Fruit fly (Drosophila melanogaster) whole organism, embryonic: ENCODE data around the gene CG5139.
A peak's percentile ranks its signal among the peaks of the same experiment; 100 is the strongest.

Experiments
- Abd-B ChIP-seq: fragments of 200-800 bp; sonication (Bioruptor generic); optimal IDR thresholded peaks from 2 replicates; lab custom pipeline; 2018; ENCODE audit warnings: missing biosample characterization, mild to moderate bottlenecking, missing genetic modification characterization, moderate library complexity
- Blimp-1 ChIP-seq: fragments of 200-800 bp; sonication (Bioruptor generic); optimal IDR thresholded peaks from 3 replicates; lab custom pipeline; 2018; ENCODE audit warnings: missing biosample characterization, missing genetic modification characterization, mild to moderate bottlenecking, moderate library complexity, missing genetic modification reagents
- CG10321 ChIP-seq: fragments of 200-800 bp; sonication (Bioruptor generic); IDR thresholded peaks from 2 replicates; pipeline ENCODE4 v1.3.6; 2022; ENCODE audit warnings: missing biosample characterization, missing genetic modification characterization
- CG10366 ChIP-seq: fragments of 200-800 bp; sonication (Bioruptor generic); IDR thresholded peaks from 2 replicates; pipeline ENCODE4 v1.3.6; 2022; ENCODE audit warnings: missing biosample characterization, missing genetic modification characterization
- CG11695 ChIP-seq: fragments of 200-800 bp; sonication (Bioruptor generic); IDR thresholded peaks from 3 replicates; pipeline ENCODE4 v1.3.6; 2022; ENCODE audit warnings: missing biosample characterization, missing genetic modification characterization
- CG12155 ChIP-seq: fragments of 200-800 bp; sonication (Bioruptor generic); optimal IDR thresholded peaks from 3 replicates; lab custom pipeline; 2016; ENCODE audit warnings: missing biosample characterization, missing genetic modification characterization
- CG12942 ChIP-seq: fragments of 200-800 bp; sonication (Bioruptor generic); optimal IDR thresholded peaks from 3 replicates; lab custom pipeline; 2016; ENCODE audit warnings: missing biosample characterization, missing genetic modification characterization
- CG17912 ChIP-seq: fragments of 200-800 bp; sonication (Bioruptor generic); optimal IDR thresholded peaks from 2 replicates; lab custom pipeline; 2018; ENCODE audit warnings: missing biosample characterization, mild to moderate bottlenecking, missing genetic modification characterization
- CG1832 ChIP-seq: fragments of 200-800 bp; sonication (Bioruptor generic); optimal IDR thresholded peaks from 2 replicates; lab custom pipeline; 2017; ENCODE audit warnings: missing biosample characterization, mild to moderate bottlenecking, missing genetic modification characterization, inconsistent platforms
- CG18599 ChIP-seq: fragments of 200-800 bp; sonication (Bioruptor generic); optimal IDR thresholded peaks from 3 replicates; lab custom pipeline; 2017; ENCODE audit warnings: missing biosample characterization, missing genetic modification characterization, mild to moderate bottlenecking, moderate library complexity, missing genetic modification reagents
- CG2120 ChIP-seq: fragments of 200-800 bp; sonication (Bioruptor generic); optimal IDR thresholded peaks from 3 replicates; lab custom pipeline; 2016; ENCODE audit warnings: missing biosample characterization, missing genetic modification characterization
- CG32532 ChIP-seq: fragments of 200-800 bp; sonication (Bioruptor generic); IDR thresholded peaks from 2 replicates; pipeline ENCODE4 v1.3.6; 2022; ENCODE audit warnings: missing biosample characterization, missing genetic modification characterization
- CG4282 ChIP-seq: fragments of 200-800 bp; sonication (Bioruptor generic); optimal IDR thresholded peaks from 2 replicates; lab custom pipeline; 2016; ENCODE audit warnings: missing biosample characterization, missing genetic modification characterization
- CG4360 ChIP-seq: fragments of 200-800 bp; sonication (Bioruptor generic); IDR thresholded peaks from 2 replicates; pipeline ENCODE4 v1.3.6; 2022; ENCODE audit warnings: missing biosample characterization, missing genetic modification characterization
- CG6175 ChIP-seq: fragments of 200-800 bp; sonication (Bioruptor generic); IDR thresholded peaks from 3 replicates; pipeline ENCODE4 v1.3.6; 2022; ENCODE audit warnings: missing biosample characterization, missing genetic modification characterization
- CG6272 ChIP-seq: fragments of 200-800 bp; sonication (Bioruptor generic); IDR thresholded peaks from 2 replicates; pipeline ENCODE4 v1.3.6; 2022; ENCODE audit warnings: missing biosample characterization, missing genetic modification characterization
- CG6765 ChIP-seq: fragments of 200-800 bp; sonication (Bioruptor generic); optimal IDR thresholded peaks from 3 replicates; lab custom pipeline; 2017; ENCODE audit warnings: missing biosample characterization, mild to moderate bottlenecking, missing genetic modification characterization
- CG7963 ChIP-seq: fragments of 200-800 bp; sonication (Bioruptor generic); IDR thresholded peaks from 3 replicates; pipeline ENCODE4 v1.3.6; 2022; ENCODE audit warnings: missing biosample characterization, missing genetic modification characterization; ENCODE audit not compliant: partially characterized antibody
- CG8281 ChIP-seq: fragments of 200-800 bp; sonication (Bioruptor generic); optimal IDR thresholded peaks from 2 replicates; lab custom pipeline; 2018; ENCODE audit warnings: missing biosample characterization, mild to moderate bottlenecking, missing genetic modification characterization, moderate library complexity
- CG9437 ChIP-seq: fragments of 200-800 bp; sonication (Bioruptor generic); optimal IDR thresholded peaks from 2 replicates; lab custom pipeline; 2018; ENCODE audit warnings: missing biosample characterization, mild to moderate bottlenecking, missing genetic modification characterization
- CTCF ChIP-seq: fragments of 200-800 bp; sonication (Bioruptor generic); optimal IDR thresholded peaks from 2 replicates; lab custom pipeline; 2017; ENCODE audit warnings: missing biosample characterization, mild to moderate bottlenecking, missing genetic modification characterization, moderate library complexity
- Elba2 ChIP-seq: fragments of 200-800 bp; sonication (Bioruptor generic); optimal IDR thresholded peaks from 3 replicates; lab custom pipeline; 2016; ENCODE audit warnings: missing biosample characterization, missing genetic modification characterization
- Gug ChIP-seq: fragments of 200-800 bp; sonication (Bioruptor generic); IDR thresholded peaks from 4 replicates; pipeline ENCODE4 v1.3.6; 2022; ENCODE audit warnings: missing biosample characterization, missing genetic modification characterization
- H15 ChIP-seq: fragments of 200-800 bp; sonication (Bioruptor generic); IDR thresholded peaks from 3 replicates; pipeline ENCODE4 v1.3.6; 2022; ENCODE audit warnings: missing biosample characterization, missing genetic modification characterization
- NFAT ChIP-seq: fragments of 200-800 bp; sonication (Bioruptor generic); IDR thresholded peaks from 2 replicates; pipeline ENCODE4 v1.3.6; 2022; ENCODE audit warnings: missing biosample characterization, missing genetic modification characterization
- Oaz ChIP-seq: fragments of 200-800 bp; sonication (Bioruptor generic); IDR thresholded peaks from 2 replicates; pipeline ENCODE4 v1.3.6; 2022; ENCODE audit warnings: missing biosample characterization, missing genetic modification characterization
- cad ChIP-seq: fragments of >200 bp; optimal IDR thresholded peaks from 2 replicates; lab custom pipeline; 2017; ENCODE audit warnings: missing biosample characterization, missing genetic modification characterization
- chinmo ChIP-seq: fragments of 200-800 bp; sonication (Bioruptor generic); IDR thresholded peaks from 4 replicates; pipeline ENCODE4 v1.3.6; 2022; ENCODE audit warnings: missing biosample characterization, missing genetic modification characterization; ENCODE audit not compliant: partially characterized antibody
- dmrt11E ChIP-seq: fragments of 200-800 bp; sonication (Bioruptor generic); optimal IDR thresholded peaks from 3 replicates; lab custom pipeline; 2018; ENCODE audit warnings: missing biosample characterization, mild to moderate bottlenecking, missing genetic modification characterization, moderate library complexity
- ems ChIP-seq: fragments of 200-800 bp; sonication (Bioruptor generic); optimal IDR thresholded peaks from 3 replicates; lab custom pipeline; 2016; ENCODE audit warnings: missing biosample characterization, missing genetic modification characterization
- gcm2 ChIP-seq: fragments of 200-800 bp; sonication (Bioruptor generic); optimal IDR thresholded peaks from 2 replicates; lab custom pipeline; 2016; ENCODE audit warnings: missing biosample characterization, missing genetic modification characterization
- inv ChIP-seq: fragments of 200-800 bp; sonication (Bioruptor generic); IDR thresholded peaks from 2 replicates; pipeline ENCODE4 v1.3.6; 2022; ENCODE audit warnings: missing biosample characterization, missing genetic modification characterization; ENCODE audit not compliant: partially characterized antibody
- jumu ChIP-seq: fragments of 200-800 bp; sonication (Bioruptor generic); optimal IDR thresholded peaks from 3 replicates; lab custom pipeline; 2016; ENCODE audit warnings: missing biosample characterization, missing genetic modification characterization
- kah ChIP-seq: fragments of 200-800 bp; sonication (Bioruptor generic); optimal IDR thresholded peaks from 2 replicates; lab custom pipeline; 2018; ENCODE audit warnings: missing biosample characterization, mild to moderate bottlenecking, missing genetic modification characterization
- klu ChIP-seq: fragments of 200-800 bp; sonication (Bioruptor generic); IDR thresholded peaks from 2 replicates; pipeline ENCODE4 v1.3.6; 2022; ENCODE audit warnings: missing biosample characterization, missing genetic modification characterization
- lbe ChIP-seq: fragments of 200-800 bp; sonication (Bioruptor generic); optimal IDR thresholded peaks from 2 replicates; lab custom pipeline; 2016; ENCODE audit warnings: missing biosample characterization, mild to moderate bottlenecking, missing genetic modification characterization
- odd ChIP-seq: fragments of 200-800 bp; sonication (Bioruptor generic); optimal IDR thresholded peaks from 2 replicates; lab custom pipeline; 2017; ENCODE audit warnings: missing biosample characterization, mild to moderate bottlenecking, missing genetic modification characterization
- otp ChIP-seq: fragments of 200-800 bp; sonication (Bioruptor generic); IDR thresholded peaks from 3 replicates; pipeline ENCODE4, ENCODE4 v1.3.6; 2022; ENCODE audit warnings: missing biosample characterization, missing genetic modification characterization
- pb ChIP-seq: fragments of 200-800 bp; sonication (Bioruptor generic); optimal IDR thresholded peaks from 3 replicates; lab custom pipeline; 2016; ENCODE audit warnings: missing biosample characterization, missing genetic modification characterization
- pum ChIP-seq: fragments of 200-800 bp; sonication (Bioruptor generic); optimal IDR thresholded peaks from 2 replicates; lab custom pipeline; 2016; ENCODE audit warnings: missing biosample characterization, missing genetic modification characterization
- rib ChIP-seq: fragments of 200-800 bp; sonication (Bioruptor generic); IDR thresholded peaks from 2 replicates; pipeline ENCODE4 v1.3.6; 2022; ENCODE audit warnings: missing biosample characterization, missing genetic modification characterization
- ro ChIP-seq: fragments of 200-800 bp; sonication (Bioruptor generic); IDR thresholded peaks from 2 replicates; pipeline ENCODE4 v1.3.6; 2022; ENCODE audit warnings: missing biosample characterization, missing genetic modification characterization
- run ChIP-seq: fragments of 200-800 bp; sonication (Bioruptor generic); optimal IDR thresholded peaks from 3 replicates; lab custom pipeline; 2018; ENCODE audit warnings: missing biosample characterization, mild to moderate bottlenecking, missing genetic modification characterization
- slou ChIP-seq: fragments of 200-800 bp; sonication (Bioruptor generic); optimal IDR thresholded peaks from 3 replicates; lab custom pipeline; 2016; ENCODE audit warnings: missing biosample characterization, missing genetic modification characterization
- so ChIP-seq: fragments of 200-800 bp; sonication (Bioruptor generic); IDR thresholded peaks from 3 replicates; pipeline ENCODE4 v1.3.6; 2022; ENCODE audit warnings: missing biosample characterization, missing genetic modification characterization
- tgo ChIP-seq: fragments of 200-800 bp; sonication (Bioruptor generic); IDR thresholded peaks from 3 replicates; pipeline ENCODE4 v1.3.6; 2022; ENCODE audit warnings: missing biosample characterization, missing genetic modification characterization
- trh ChIP-seq: fragments of 200-800 bp; sonication (Bioruptor generic); optimal IDR thresholded peaks from 2 replicates; lab custom pipeline; 2016; ENCODE audit warnings: missing biosample characterization, missing genetic modification characterization
- unc-4 ChIP-seq: fragments of 200-800 bp; sonication (Bioruptor generic); IDR thresholded peaks from 2 replicates; pipeline ENCODE4 v1.3.6; 2022; ENCODE audit warnings: missing biosample characterization, missing genetic modification characterization; ENCODE audit not compliant: partially characterized antibody
- vfl ChIP-seq: fragments of 200-800 bp; sonication (Bioruptor generic); optimal IDR thresholded peaks from 2 replicates; lab custom pipeline; 2016; ENCODE audit warnings: missing biosample characterization, missing genetic modification characterization
- zfh2 ChIP-seq: fragments of 200-800 bp; sonication (Bioruptor generic); optimal IDR thresholded peaks from 2 replicates; lab custom pipeline; 2016; ENCODE audit warnings: missing biosample characterization, missing genetic modification characterization

Gene CG5139

dm6 chr2L:1177522-1177921 is 21.5 kb downstream of the CG5139 start, which contains the start of gene CG4896 (continued):
- TF ChIP-seq gcm2 (no peak), tgo (GFP tag; lab: Robert Waterston, UW) (no peak), Elba2 (GFP tag; lab: Kevin White, UChicago) (no peak), Blimp-1 (GFP tag; lab: Kevin White, UChicago) (no peak), CG6175 (no peak), CG1832 (GFP tag; lab: Kevin White, UChicago) (no peak)

dm6 chr2L:1172704-1173107 is 26.4 kb downstream of the CG5139 start, which contains the start of the genes Charon and CG4887:
Gene Charon (minus strand): TSS chr2L:1172805.
Gene CG4887 (plus strand): TSS chr2L:1173009.
- TF ChIP-seq CG4360 (GFP tag; lab: Robert Waterston, UW) (no peak), CG10366 (peak; percentile 82), otp (GFP tag; lab: Robert Waterston, UW) (no peak), unc-4 (GFP tag; lab: Robert Waterston, UW) (peak; percentile 79), lbe (GFP tag; lab: Kevin White, UChicago) (no peak), CG17912 (peak; percentile 19), CG2120 (GFP tag; lab: Kevin White, UChicago) (peak; percentile 94), Blimp-1 (GFP tag; lab: Kevin White, UChicago) (no peak), klu (GFP tag; lab: Robert Waterston, UW) (peak; percentile 68; the same call in 1 of the 2 replicates), NFAT (GFP tag; lab: Robert Waterston, UW) (peak; percentile 80), CTCF (GFP tag; lab: Kevin White, UChicago) (no peak), cad (GFP tag; lab: Kevin White, UChicago) (no peak), H15 (GFP tag; lab: Robert Waterston, UW) (peak; percentile 72; the same call in 1 of the 3 replicates), jumu (GFP tag; lab: Kevin White, UChicago) (peak; percentile 89), CG12155 (peak; percentile 86), CG4282 (peak; percentile 62), CG6272 (GFP tag; lab: Robert Waterston, UW) (peak; percentile 77), ro (GFP tag; lab: Robert Waterston, UW) (peak; percentile 68), CG9437 (GFP tag; lab: Kevin White, UChicago) (peak; percentile 67), rib (GFP tag; lab: Robert Waterston, UW) (peak; percentile 66), so (GFP tag; lab: Robert Waterston, UW) (peak; percentile 11; the same call in 1 of the 3 replicates), dmrt11E (peak; percentile 70), CG12942 (GFP tag; lab: Kevin White, UChicago) (peak; percentile 71), Gug (GFP tag; lab: Robert Waterston, UW) (peak; percentile 83), CG18599 (peak; percentile 87), chinmo (GFP tag; lab: Robert Waterston, UW) (no peak), odd (no peak), inv (GFP tag; lab: Robert Waterston, UW) (peak; percentile 76; the same call in 1 of the 2 replicates), CG6765 (GFP tag; lab: Kevin White, UChicago) (peak; percentile 75), run (tag; lab: Kevin White, UChicago) (no peak), kah (GFP tag; lab: Kevin White, UChicago) (peak; percentile 54), CG8281 (tag; lab: Kevin White, UChicago) (no peak), CG7963 (GFP tag; lab: Robert Waterston, UW) (0 out of 3 replicates have a peak, but pooled peaks have one; percentile 28), vfl (peak; percentile 80), Oaz (GFP tag; lab: Robert Waterston, UW) (peak; percentile 57; the same call in 1 of the 2 replicates), slou (GFP tag; lab: Kevin White, UChicago) (peak; percentile 84), pb (GFP tag; lab: Kevin White, UChicago) (peak; percentile 55), CG11695 (GFP tag; lab: Robert Waterston, UW) (peak; percentile 41; the same call in 1 of the 3 replicates), ems (GFP tag; lab: Kevin White, UChicago) (peak; percentile 88), pum (GFP tag; lab: Kevin White, UChicago) (peak; percentile 90), Abd-B (GFP tag; lab: Kevin White, UChicago) (peak; percentile 87), trh (peak; percentile 73), zfh2 (peak; percentile 93), CG32532 (GFP tag; lab: Robert Waterston, UW) (peak; percentile 82), CG10321 (GFP tag; lab: Robert Waterston, UW) (no peak)
